Fruit fly (Drosophila melanogaster) Kc167 (cell line): Measurements from ENCODE around the gene CG10680.

ENCODE experiments used
- Myc ChIP-seq: fragments of >200 bp; optimal IDR thresholded peaks from 2 replicates; lab custom pipeline; 2017; ENCODE audit warnings: missing external identifiers
- Sin3A ChIP-seq: fragments of >200 bp; optimal IDR thresholded peaks from 2 replicates; lab custom pipeline; 2018; ENCODE audit warnings: missing external identifiers
- insv ChIP-seq: fragments of >200 bp; optimal IDR thresholded peaks from 3 replicates; lab custom pipeline; 2018; ENCODE audit warnings: missing external identifiers
- psq ChIP-seq: fragments of >200 bp; optimal IDR thresholded peaks from 2 replicates; lab custom pipeline; 2017; ENCODE audit warnings: missing external identifiers
- ttk ChIP-seq: sonication (Bioruptor generic); optimal IDR thresholded peaks from 2 replicates; lab custom pipeline; 2017; ENCODE audit warnings: missing external identifiers

DNA sequence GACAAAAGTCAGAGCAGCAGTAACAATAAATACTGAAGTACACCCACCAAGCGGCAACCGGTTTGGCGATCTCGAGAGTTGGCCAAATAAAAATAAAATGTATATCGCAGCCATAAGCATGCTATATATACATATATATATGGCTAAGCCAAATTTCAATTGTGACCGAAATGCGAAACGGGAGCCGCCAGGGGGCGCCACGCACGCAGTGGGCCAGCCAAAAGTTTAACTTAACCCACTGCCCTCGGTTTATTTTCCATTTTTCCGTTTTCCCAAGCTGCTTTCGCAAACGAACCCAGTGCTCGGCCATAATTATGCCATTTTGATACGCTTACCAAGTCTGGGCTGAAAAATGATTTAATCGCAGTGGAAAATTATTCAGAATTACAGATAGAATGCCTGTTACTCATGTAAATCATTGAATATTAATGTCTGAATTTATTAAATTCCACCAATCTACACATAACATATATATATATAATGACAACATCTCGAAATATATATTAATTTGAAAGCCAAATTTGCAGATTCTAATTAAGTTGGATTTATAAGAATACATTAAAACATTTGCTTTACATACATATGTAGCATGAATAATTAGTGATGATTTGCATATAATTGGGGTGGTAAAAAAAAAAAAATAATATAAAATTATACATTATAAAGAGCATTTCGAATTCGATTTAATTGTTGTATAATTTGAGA lies 25.9 kb downstream of the CG10680 start:
- TF ChIP-seq insv (lab: Kevin White, UChicago) (no peak), psq (lab: Kevin White, UChicago) (no peak), ttk (no peak), Myc (no peak), Sin3A (no peak)
